Fruit fly (Drosophila melanogaster): Measurements from ENCODE around the gene Myo61F.

- TF ChIP-seq h (optimal IDR thresholded peaks at IDR 0.05) (no peak), psq (optimal IDR thresholded peaks at IDR 0.05) (no peak), ttk (optimal IDR thresholded peaks at IDR 0.05) (no peak), Myc (optimal IDR thresholded peaks at IDR 0.05) (no peak)
Measured at dm6 chr3L:1334571-1335427, 16.5 kb downstream of the Myo61F start, which contains the start of the genes Hmbs and CG2211.

Data from Kc167 (cell line).